Fruit fly (Drosophila melanogaster) ovary, adult (tissue): ENCODE measurements around the gene Ugt37C2.
A peak's percentile ranks its signal among the peaks of the same experiment; 100 is the strongest.

Source experiments
- CG17801 ChIP-seq: fragments of 200-800 bp; optimal IDR thresholded peaks from 2 replicates; lab custom pipeline; 2019; ENCODE audit warnings: missing biosample characterization, mild to moderate bottlenecking, missing genetic modification characterization, moderate library complexity; ENCODE audit not compliant: partially characterized antibody

The Ugt37C2 gene

dm6 chr2L:16801578-16802152, 7.7 kb downstream of the Ugt37C2 start:
- no peak for TF ChIP-seq CG17801 (GFP tag; lab: Kevin White, UChicago)

DNA sequence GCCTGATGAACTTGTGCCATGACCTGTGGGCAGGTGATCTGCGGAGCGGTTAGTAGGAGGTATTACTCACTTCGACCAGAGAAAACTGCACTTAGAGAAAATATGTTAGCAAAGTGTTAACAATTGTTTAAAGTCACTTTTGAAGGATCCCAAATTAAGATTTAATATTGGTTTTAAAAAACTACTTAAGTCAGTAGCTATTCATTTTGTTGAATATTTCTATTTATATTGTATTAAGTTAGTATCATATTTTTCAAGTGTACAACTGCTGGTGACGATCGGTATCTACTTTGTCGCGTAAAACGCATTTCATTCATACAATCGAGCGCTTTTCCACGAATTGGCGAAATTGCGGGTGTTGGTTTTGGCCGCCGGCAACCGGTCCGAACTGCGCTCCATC, 9.6 kb downstream of the Ugt37C2 start:
- TF ChIP-seq CG17801 (GFP tag; lab: Kevin White, UChicago), result no peak

DNA sequence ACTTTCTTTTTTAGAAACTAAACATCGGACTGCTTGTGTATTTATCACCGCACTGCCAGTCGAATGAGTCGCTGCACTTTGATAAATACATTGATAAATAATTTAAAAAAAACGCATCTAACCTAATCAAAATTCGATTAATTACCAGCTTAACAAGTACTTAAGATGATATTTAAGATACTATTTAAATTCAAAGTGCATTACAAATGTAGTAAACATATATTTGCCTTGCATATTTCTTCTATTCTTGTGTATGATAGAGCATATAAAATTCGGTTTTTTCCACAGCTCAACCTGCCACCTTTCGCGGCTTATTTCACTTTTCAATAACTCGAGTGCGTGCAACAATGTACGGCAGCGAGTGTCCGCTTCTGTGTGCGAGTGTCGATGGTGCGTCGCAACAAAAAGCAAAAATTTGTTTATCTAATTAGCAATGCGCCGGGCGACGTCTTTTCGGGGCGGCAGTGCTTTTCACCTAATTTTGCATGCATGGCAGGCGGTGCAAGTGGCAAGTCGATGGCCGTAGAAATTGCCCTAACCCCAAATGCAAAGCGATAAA, 10.4 kb downstream of the Ugt37C2 start, which contains the start of gene CG13272:
TSS of gene CG13272 (plus strand) at position 509 of the 559 bp plus-strand sequence.
- TF ChIP-seq CG17801 (GFP tag; lab: Kevin White, UChicago), result no peak

DNA sequence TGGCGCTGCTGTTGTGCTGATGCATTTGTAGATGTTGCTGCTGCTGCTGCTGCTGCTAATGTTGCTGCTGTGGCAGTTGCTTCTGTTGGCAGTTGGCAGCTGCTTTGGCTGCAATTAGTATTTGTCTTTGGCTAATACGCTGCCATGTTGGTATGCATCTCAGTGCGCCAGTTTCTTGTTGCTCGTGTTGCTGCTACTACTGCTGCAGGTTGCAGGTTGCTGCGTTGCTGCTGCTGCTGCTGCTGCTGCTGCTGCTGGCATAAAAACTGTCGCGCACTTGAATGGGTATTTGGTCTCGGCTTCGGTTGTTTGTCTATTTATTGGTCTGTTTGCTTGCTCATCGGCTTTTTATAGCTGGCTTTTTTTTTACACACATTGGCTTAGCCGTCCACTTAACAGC, 14.7 kb downstream of the Ugt37C2 start:
- no peak for TF ChIP-seq CG17801 (GFP tag; lab: Kevin White, UChicago)

- peak; percentile 32 for TF ChIP-seq CG17801 (GFP tag; lab: Kevin White, UChicago)
Observed at dm6 chr2L:16815989-16816749, 22.2 kb downstream of the Ugt37C2 start, which contains the start of gene mdy. Gene mdy, plus strand, starts transcription at chr2L:16816660.

- TF ChIP-seq CG17801 (GFP tag; lab: Kevin White, UChicago), result no peak
Observed at dm6 chr2L:16816750-16817087, 22.7 kb downstream of the Ugt37C2 start.

DNA sequence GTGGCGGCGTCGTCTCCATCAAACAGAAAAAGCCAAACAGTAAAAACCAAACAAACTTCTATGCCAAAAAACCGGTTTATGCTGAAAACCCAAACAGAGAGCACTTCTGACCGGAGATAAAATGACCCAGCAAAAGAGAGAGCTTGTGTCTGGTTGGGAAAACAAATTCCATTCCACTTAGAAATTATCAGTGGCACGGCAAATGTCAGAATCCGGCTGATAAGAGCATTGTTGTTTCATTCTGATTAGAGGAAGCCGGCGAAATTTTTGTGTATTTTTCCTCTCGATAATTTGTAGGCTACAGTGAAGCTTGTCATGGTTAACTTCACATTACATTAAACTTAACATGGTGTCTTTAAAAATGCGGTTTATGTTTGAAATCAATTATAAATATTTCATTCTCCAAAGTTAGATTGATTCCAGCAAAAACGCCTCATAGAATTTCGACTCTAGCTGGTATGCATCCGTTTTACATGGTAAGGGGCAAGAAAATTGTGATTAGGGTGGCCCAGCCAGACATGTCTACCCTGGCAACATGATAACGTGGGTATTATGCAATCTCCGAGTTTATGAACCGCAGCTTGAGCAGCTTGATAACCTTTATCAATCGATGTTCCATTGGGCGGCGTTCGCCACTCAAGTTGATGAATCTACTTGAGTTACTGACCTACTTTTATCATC, 23.6 kb downstream of the Ugt37C2 start:
- no peak for TF ChIP-seq CG17801 (GFP tag; lab: Kevin White, UChicago)

- TF ChIP-seq CG17801 (GFP tag; lab: Kevin White, UChicago), result no peak
Observed at dm6 chr2L:16818335-16818973, 24.4 kb downstream of the Ugt37C2 start.

DNA sequence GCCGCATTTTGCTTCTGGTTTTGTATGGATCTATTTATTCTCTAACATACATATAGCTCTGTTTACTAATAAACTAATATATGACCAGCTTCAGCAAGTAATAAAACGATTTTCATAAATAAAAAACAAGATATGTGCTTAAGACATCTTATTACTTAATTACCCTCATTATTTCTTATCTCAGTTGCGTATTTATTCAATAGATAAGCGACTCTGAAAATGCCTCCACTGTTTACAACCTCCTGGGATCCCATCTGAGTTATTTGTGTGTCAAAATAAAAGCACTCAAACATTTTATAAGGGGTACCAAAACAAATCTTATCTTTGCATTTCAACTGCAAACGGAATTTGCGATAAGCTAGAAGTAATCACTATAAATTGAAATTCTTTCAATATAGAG, 25.7 kb downstream of the Ugt37C2 start:
- peak; percentile 81 for TF ChIP-seq CG17801 (GFP tag; lab: Kevin White, UChicago)

DNA sequence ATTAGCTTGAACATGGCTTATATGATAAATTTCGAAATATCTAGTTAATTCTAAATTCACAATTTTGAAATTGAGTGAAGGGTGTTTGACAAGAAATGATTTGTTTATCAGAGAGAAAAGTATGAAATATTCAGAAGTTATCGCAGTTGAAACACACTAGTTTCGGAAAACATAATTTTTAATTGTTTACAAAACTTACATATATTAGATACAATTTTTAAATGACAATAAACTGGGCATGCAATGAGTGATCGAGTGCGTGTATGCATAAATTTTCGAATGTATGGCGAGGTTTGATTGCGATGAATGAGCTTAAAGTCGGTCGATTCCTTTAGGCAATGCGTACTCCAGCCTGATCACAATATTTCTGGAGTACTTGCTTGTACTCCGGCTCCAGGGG, 27.0 kb downstream of the Ugt37C2 start, which contains the start of gene CG13280:
TSS of gene CG13280 (minus strand) at position 101 of the 400 bp plus-strand sequence.
- TF ChIP-seq CG17801 (GFP tag; lab: Kevin White, UChicago), result no peak

dm6 chr2L:16824905-16825333, 30.9 kb downstream of the Ugt37C2 start, which contains the start of gene Cse1:
Gene Cse1, minus strand, starts transcription at chr2L:16825207.
- TF ChIP-seq CG17801 (GFP tag; lab: Kevin White, UChicago), result no peak

- peak; percentile 48 for TF ChIP-seq CG17801 (GFP tag; lab: Kevin White, UChicago)
Observed at dm6 chr2L:16826872-16827506, 33.0 kb downstream of the Ugt37C2 start, which contains the start of gene AspRS-m. Gene AspRS-m, plus strand, starts transcription at chr2L:16827078.

dm6 chr2L:16834402-16834801, 40.4 kb downstream of the Ugt37C2 start, which contains the start of gene CG13282:
Gene CG13282, minus strand, starts transcription at chr2L:16834502.
- TF ChIP-seq CG17801 (GFP tag; lab: Kevin White, UChicago), result no peak

- TF ChIP-seq CG17801 (GFP tag; lab: Kevin White, UChicago), result no peak
Observed at dm6 chr2L:16837158-16837557, 43.1 kb downstream of the Ugt37C2 start, which contains the start of gene Nepl9. Gene Nepl9, minus strand, starts transcription at chr2L:16837258.
